Fruit fly (Drosophila melanogaster): ENCODE measurements around the gene CG5498.

DNA sequence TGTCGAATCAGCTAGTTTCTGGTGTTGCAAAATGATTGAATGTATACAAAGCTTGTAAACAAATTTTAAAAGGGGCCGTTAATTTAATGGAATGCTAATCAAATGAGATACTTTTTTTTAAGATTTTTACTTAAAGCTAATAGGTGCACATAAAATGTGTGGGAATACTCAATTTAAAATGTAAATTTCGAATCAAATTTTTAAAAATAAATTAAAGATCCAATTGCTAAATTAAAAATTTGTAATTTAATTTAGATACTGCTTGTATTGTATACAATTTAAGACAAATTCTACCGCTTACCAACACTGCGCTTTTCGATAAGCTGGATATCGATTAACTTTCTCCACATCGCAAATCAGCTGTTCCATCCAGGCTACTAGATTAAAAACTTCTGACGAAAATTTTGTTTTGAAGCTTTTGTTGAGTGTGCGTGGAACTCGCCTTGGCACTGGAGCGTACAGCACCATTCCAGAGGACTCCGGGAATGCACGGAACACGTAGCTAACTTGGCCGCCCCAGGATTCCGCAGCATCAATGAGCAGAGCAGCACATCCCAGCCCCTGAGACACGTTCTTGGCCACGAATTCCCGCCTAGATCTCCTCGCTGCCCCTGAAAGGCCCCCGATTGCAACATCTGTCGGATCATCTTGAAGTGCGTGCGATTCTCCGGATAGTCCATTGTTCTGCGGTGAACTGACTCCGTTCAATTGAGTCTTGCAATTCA lies at the start of gene CG5498, which contains the start of gene fbl:
- TF ChIP-seq Dll (optimal IDR thresholded peaks at IDR 0.05) (no peak), EcR (GFP tag; optimal IDR thresholded peaks at IDR 0.05) (no peak), pan (optimal IDR thresholded peaks at IDR 0.05) (no peak), CG8478 (optimal IDR thresholded peaks at IDR 0.05) (no peak), psq (optimal IDR thresholded peaks at IDR 0.05) (no peak)

All from whole organism.